Worm (Caenorhabditis elegans) whole organism, L4 larva: Measurements from ENCODE around the gene nta-1.

ENCODE experiments used
- ceh-82 ChIP-seq: sonication (generic microtip); optimal IDR thresholded peaks from 2 replicates; lab custom pipeline; 2017; ENCODE audit warnings: missing biosample characterization, missing genetic modification characterization
- spr-3 ChIP-seq: fragments of 200-800 bp; sonication (Bioruptor generic); optimal IDR thresholded peaks from 2 replicates; lab custom pipeline; 2018; ENCODE audit warnings: mild to moderate bottlenecking, missing genetic modification characterization, missing compliant biosample characterization
- unc-62 ChIP-seq, 3 experiments: fragments of 150-350 bp in 1 of 3; sonication (generic microtip); optimal IDR thresholded peaks in 2 of 3; peaks in 1 of 3; 1 replicate in 1 of 3; 2 replicates in 2 of 3; lab custom pipeline; 2014 to 2017; ENCODE audit warnings: missing biosample characterization in 3 of 3, missing genetic modification characterization in 3 of 3, missing genetic modification reagents in 3 of 3, missing genotype in 1 of 3

- TF ChIP-seq spr-3 (GFP tag; lab: Kevin White, UChicago) = no peak
- TF ChIP-seq unc-62 (GFP tag; optimal IDR thresholded peaks at IDR 0.05 in 1 of 2; lab: Kevin White, UChicago) = peak in 1 of 2 experiments; percentile 11
- TF ChIP-seq unc-62 (tag; optimal IDR thresholded peaks at IDR 0.05; lab: Kevin White, UChicago) = no peak
- TF ChIP-seq ceh-82 = no peak
Observed at ce11 chrII:3748719-3749118, 5.1 kb upstream of the nta-1 start, which contains the start of gene fbxb-90.
